Fruit fly (Drosophila melanogaster) whole organism, prepupa: ENCODE results near the gene CG6299.

Source experiments
- Blimp-1 ChIP-seq: fragments of 200-800 bp; sonication (Bioruptor generic); optimal IDR thresholded peaks from 3 replicates; lab custom pipeline; 2017; ENCODE audit warnings: missing biosample characterization, missing genetic modification characterization, mild to moderate bottlenecking, moderate library complexity, missing genetic modification reagents
- CG4318 ChIP-seq: fragments of 200-800 bp; sonication (Bioruptor generic); optimal IDR thresholded peaks from 3 replicates; lab custom pipeline; 2017; ENCODE audit warnings: missing biosample characterization, mild to moderate bottlenecking, missing genetic modification characterization
- CG6163 ChIP-seq: fragments of 200-800 bp; sonication (Bioruptor generic); IDR thresholded peaks from 3 replicates; pipeline ENCODE4 v1.3.6; 2022; ENCODE audit warnings: missing biosample characterization, missing genetic modification characterization
- CG6792 ChIP-seq: fragments of 200-800 bp; sonication (Bioruptor generic); optimal IDR thresholded peaks from 3 replicates; lab custom pipeline; 2016; ENCODE audit warnings: missing biosample characterization, missing genetic modification characterization
- Lpt ChIP-seq: fragments of 200-800 bp; sonication (Bioruptor generic); optimal IDR thresholded peaks from 3 replicates; lab custom pipeline; 2016; ENCODE audit warnings: missing biosample characterization, missing genetic modification characterization
- acj6 ChIP-seq: fragments of 200-800 bp; sonication (Bioruptor generic); optimal IDR thresholded peaks from 3 replicates; lab custom pipeline; 2016; ENCODE audit warnings: missing biosample characterization, missing genetic modification characterization
- cyc ChIP-seq: fragments of 200-800 bp; sonication (Bioruptor generic); optimal IDR thresholded peaks from 3 replicates; lab custom pipeline; 2016; ENCODE audit warnings: missing biosample characterization, missing genetic modification characterization
- esn ChIP-seq: fragments of 200-800 bp; sonication (Bioruptor generic); optimal IDR thresholded peaks from 2 replicates; lab custom pipeline; 2016; ENCODE audit warnings: missing biosample characterization, mild to moderate bottlenecking, missing genetic modification characterization, moderate library complexity
- net ChIP-seq: fragments of 200-800 bp; sonication (Bioruptor generic); optimal IDR thresholded peaks from 3 replicates; lab custom pipeline; 2016; ENCODE audit warnings: missing biosample characterization, missing genetic modification characterization
- topi ChIP-seq: fragments of 200-800 bp; sonication (Bioruptor generic); optimal IDR thresholded peaks from 3 replicates; lab custom pipeline; 2016; ENCODE audit warnings: missing biosample characterization, missing genetic modification characterization

DNA sequence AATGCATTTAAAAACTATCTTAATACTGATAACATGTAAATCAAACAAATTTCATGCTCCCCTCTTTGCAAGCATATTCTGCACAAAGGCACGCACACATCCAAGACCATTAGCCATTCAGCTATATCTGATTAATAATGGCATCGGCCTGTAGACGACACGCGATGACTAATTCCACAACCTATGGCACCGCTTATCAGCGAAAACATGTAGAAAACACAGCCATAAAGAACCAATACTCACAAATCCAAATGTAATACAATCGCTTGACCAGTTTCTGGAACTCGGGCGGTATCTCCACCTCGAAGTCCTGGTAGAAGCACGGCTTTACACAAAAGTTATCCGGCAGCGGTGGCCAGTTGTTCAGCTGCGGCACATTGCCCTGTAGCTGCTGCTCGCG is 14.4 kb upstream of the CG6299 start:
- TF ChIP-seq CG6163 (GFP tag; lab: Robert Waterston, UW) (no peak), cyc (GFP tag; lab: Kevin White, UChicago) (no peak), acj6 (GFP tag; lab: Kevin White, UChicago) (no peak), CG6792 (no peak), esn (GFP tag; lab: Kevin White, UChicago) (no peak), topi (GFP tag; lab: Kevin White, UChicago) (no peak), net (GFP tag; lab: Kevin White, UChicago) (no peak), Blimp-1 (no peak), Lpt (GFP tag; lab: Kevin White, UChicago) (no peak), CG4318 (GFP tag; lab: Kevin White, UChicago) (no peak)
